Worm (Caenorhabditis elegans): ENCODE measurements around the gene F40C5.2.

Gene F40C5.2

ce11 chrV:3582086-3582485 is 11.3 kb downstream of the F40C5.2 start (continued):
- peak; percentile 87 for TF ChIP-seq tbp1 (GFP tag; optimal IDR thresholded peaks at IDR 0.05)
- TF ChIP-seq ztf-26 (tag; optimal IDR thresholded peaks at IDR 0.05) = no peak
- no peak for TF ChIP-seq mxl-1 (tag; optimal IDR thresholded peaks at IDR 0.05)
- no peak for TF ChIP-seq him-1 (tag; optimal IDR thresholded peaks at IDR 0.05)
- TF ChIP-seq madf-8 (GFP tag; conservative IDR thresholded peaks at IDR 0.05) = no peak
- no peak for TF ChIP-seq ceh-27 (GFP tag; optimal IDR thresholded peaks at IDR 0.05)
- TF ChIP-seq F52B5.7 (tag; optimal IDR thresholded peaks at IDR 0.05) = no peak
- TF ChIP-seq lin-26 (GFP tag; IDR thresholded peaks at IDR 0.05) = peak; percentile 79
- TF ChIP-seq bed-2 (GFP tag; IDR thresholded peaks at IDR 0.05) = no peak
- no peak for TF ChIP-seq xnd-1 (tag; optimal IDR thresholded peaks at IDR 0.05)
- no peak for TF ChIP-seq tlf-1 (GFP tag; optimal IDR thresholded peaks at IDR 0.05)
- TF ChIP-seq lag-1 (GFP tag; IDR thresholded peaks at IDR 0.05) = no peak
- TF ChIP-seq C17E4.6 (GFP tag; IDR thresholded peaks at IDR 0.05) = no peak
- TF ChIP-seq Y95B8A.8 (GFP tag; IDR thresholded peaks at IDR 0.05) = no peak
- peak; percentile 41; the same call in 1 of the 2 replicates for TF ChIP-seq hmg-1.2 (GFP tag; IDR thresholded peaks at IDR 0.05)
- TF ChIP-seq Y53G8AR.9 (GFP tag; conservative IDR thresholded peaks at IDR 0.05) = 0 out of 2 replicates have a peak, but pooled peaks have one; percentile 33
- no peak for TF ChIP-seq mes-4 (tag; optimal IDR thresholded peaks at IDR 0.05)
- no peak for TF ChIP-seq let-607 (tag; optimal IDR thresholded peaks at IDR 0.05)
- no peak for TF ChIP-seq mel-28 (tag; optimal IDR thresholded peaks at IDR 0.05; ENCODE audit: borderline replicate concordance)
- TF ChIP-seq cebp-2 (GFP tag; IDR thresholded peaks at IDR 0.05) = no peak
- TF ChIP-seq ztf-22 (GFP tag; optimal IDR thresholded peaks at IDR 0.05) = no peak
- no peak for TF ChIP-seq ZK185.1 (tag; optimal IDR thresholded peaks at IDR 0.05; ENCODE audit: poor library complexity, severe bottlenecking)
- no peak for TF ChIP-seq lin-40 (tag; optimal IDR thresholded peaks at IDR 0.05)
- no peak for TF ChIP-seq tbx-9 (tag; optimal IDR thresholded peaks at IDR 0.05; ENCODE audit: borderline replicate concordance)
- no peak for TF ChIP-seq mcd-1 (GFP tag; IDR thresholded peaks at IDR 0.05)
- no peak for TF ChIP-seq somi-1 (GFP tag; optimal IDR thresholded peaks at IDR 0.05)
- TF ChIP-seq nfya-1 (tag; optimal IDR thresholded peaks at IDR 0.05; ENCODE audit: borderline replicate concordance, insufficient read depth) = no peak
- TF ChIP-seq aptf-3 (GFP tag; IDR thresholded peaks at IDR 0.05) = 0 out of 2 replicates have a peak, but pooled peaks have one; percentile 21
- TF ChIP-seq nhr-27 (tag; optimal IDR thresholded peaks at IDR 0.05) = no peak
- TF ChIP-seq atf-7 (tag; optimal IDR thresholded peaks at IDR 0.05) = no peak
- no peak for TF ChIP-seq nfyb-1 (GFP tag; IDR thresholded peaks at IDR 0.05)
- TF ChIP-seq F49E8.2 (tag; optimal IDR thresholded peaks at IDR 0.05; ENCODE audit: insufficient read depth) = peak; percentile 68
- TF ChIP-seq madf-10 (tag; optimal IDR thresholded peaks at IDR 0.05) = no peak
- TF ChIP-seq ama-1 (optimal IDR thresholded peaks at IDR 0.05) = no peak
- peak in 1 of 2 experiments; percentile 86 for TF ChIP-seq ama-1 (GFP tag; optimal IDR thresholded peaks at IDR 0.05)
- peak; percentile 65 for TF ChIP-seq B0261.1 (tag; optimal IDR thresholded peaks at IDR 0.05)
- no peak for TF ChIP-seq dpff-1 (tag; optimal IDR thresholded peaks at IDR 0.05)
- TF ChIP-seq aptf-2 (GFP tag; conservative IDR thresholded peaks at IDR 0.05) = no peak
- no peak for TF ChIP-seq ceh-100 (GFP tag; IDR thresholded peaks at IDR 0.05)
- TF ChIP-seq pha-4 (tag; optimal IDR thresholded peaks at IDR 0.05) = no peak
- TF ChIP-seq D2030.7 (GFP tag; IDR thresholded peaks at IDR 0.05) = peak; percentile 60
- TF ChIP-seq madf-6 (GFP tag; IDR thresholded peaks at IDR 0.05) = peak; percentile 44; the same call in 1 of the 2 replicates
- TF ChIP-seq pbrm-1 (GFP tag; IDR thresholded peaks at IDR 0.05) = peak; percentile 7; the same call in 1 of the 2 replicates
- TF ChIP-seq T26A5.8 (tag; optimal IDR thresholded peaks at IDR 0.05) = no peak
- no peak for TF ChIP-seq F10E7.11 (tag; optimal IDR thresholded peaks at IDR 0.05)
- TF ChIP-seq K12H6.12 (tag; optimal IDR thresholded peaks at IDR 0.05) = no peak
- no peak for TF ChIP-seq nhr-179 (tag; optimal IDR thresholded peaks at IDR 0.05)
- TF ChIP-seq rcor-1 (GFP tag; IDR thresholded peaks at IDR 0.05) = peak; percentile 45
- TF ChIP-seq sptf-2 (GFP tag; optimal IDR thresholded peaks at IDR 0.05) = no peak
- no peak for TF ChIP-seq hmg-20 (GFP tag; IDR thresholded peaks at IDR 0.05)

Data from whole organism, young adult.